Worm (Caenorhabditis elegans) whole organism, L4 larva: ENCODE results near the gene ndub-3.

Source experiments
- F44E2.7 ChIP-seq: fragments of 200-800 bp; sonication (Bioruptor generic); IDR thresholded peaks from 2 replicates; pipeline ENCODE4 v2.1.2; 2022; ENCODE audit warnings: missing genetic modification characterization, missing compliant biosample characterization
- F49E8.2 ChIP-seq: sonication (generic microtip); optimal IDR thresholded peaks from 2 replicates; lab custom pipeline; 2016; ENCODE audit warnings: missing compliant biosample characterization, mild to moderate bottlenecking, missing genetic modification characterization, borderline replicate concordance
- T20F7.1 ChIP-seq: fragments of 200-800 bp; sonication (Bioruptor generic); optimal IDR thresholded peaks from 2 replicates; lab custom pipeline; 2018; ENCODE audit warnings: mild to moderate bottlenecking, missing genetic modification characterization, missing compliant biosample characterization
- T26A8.4 ChIP-seq: fragments of 200-800 bp; sonication (Bioruptor generic); IDR thresholded peaks from 2 replicates; pipeline ENCODE4 v1.3.6; 2022; ENCODE audit warnings: missing genetic modification characterization, missing compliant biosample characterization
- Y105C5A.15 ChIP-seq: fragments of 200-800 bp; sonication (Bioruptor generic); IDR thresholded peaks from 2 replicates; pipeline ENCODE4 v1.3.6; 2022; ENCODE audit warnings: missing genetic modification characterization, missing compliant biosample characterization
- aha-1 ChIP-seq: fragments of 150-350 bp; peaks from one replicate; lab custom pipeline; 2014; ENCODE audit warnings: missing biosample characterization, missing genetic modification characterization
- arid-1 ChIP-seq: fragments of 200-800 bp; sonication (Bioruptor generic); conservative IDR thresholded peaks from 2 replicates; pipeline ENCODE4 v1.3.6; 2022; ENCODE audit warnings: missing genetic modification reagents, missing genetic modification characterization, missing compliant biosample characterization
- ceh-20 ChIP-seq: fragments of 200-800 bp; sonication (Bioruptor generic); IDR thresholded peaks from 2 replicates; pipeline ENCODE4 v1.3.6; 2022; ENCODE audit warnings: missing genetic modification reagents, missing genetic modification characterization, missing compliant biosample characterization
- ceh-62 ChIP-seq: sonication (generic microtip); optimal IDR thresholded peaks from 2 replicates; lab custom pipeline; 2017; ENCODE audit warnings: missing biosample characterization, missing genetic modification characterization
- cey-2 ChIP-seq: sonication (generic microtip); optimal IDR thresholded peaks from 3 replicates; lab custom pipeline; 2017; ENCODE audit warnings: missing genetic modification characterization, mild to moderate bottlenecking, missing compliant biosample characterization, antibody characterized with exemption, borderline replicate concordance; ENCODE audit not compliant: insufficient read depth
- ctbp-1 ChIP-seq: fragments of 200-800 bp; sonication (Bioruptor generic); IDR thresholded peaks from 2 replicates; pipeline ENCODE4 v1.3.6; 2022; ENCODE audit warnings: missing genetic modification reagents, missing genetic modification characterization, missing compliant biosample characterization
- daf-12 ChIP-seq: fragments of 150-350 bp; optimal IDR thresholded peaks from 2 replicates; lab custom pipeline; 2014; ENCODE audit warnings: missing biosample characterization, missing genetic modification reagents, missing genetic modification characterization
- daf-16 ChIP-seq, 3 experiments: sonication (generic microtip); optimal IDR thresholded peaks; 2 replicates each; lab custom pipeline; 2016 to 2017; ENCODE audit warnings: missing genetic modification characterization in 3 of 3, missing genetic modification reagents in 3 of 3, mild to moderate bottlenecking in 2 of 3, missing compliant biosample characterization in 2 of 3, missing biosample characterization in 1 of 3, moderate library complexity in 1 of 3
- daf-19 ChIP-seq: fragments of 200-800 bp; sonication (Bioruptor generic); conservative IDR thresholded peaks from 2 replicates; pipeline ENCODE4 v1.3.6; 2022; ENCODE audit warnings: missing genetic modification characterization, missing compliant biosample characterization
- dmd-6 ChIP-seq: fragments of 200-800 bp; sonication (Bioruptor generic); IDR thresholded peaks from 2 replicates; pipeline ENCODE4 v1.3.6; 2022; ENCODE audit warnings: missing genetic modification reagents, missing genetic modification characterization, missing compliant biosample characterization
- dpl-1 ChIP-seq: fragments of 150-350 bp; optimal IDR thresholded peaks from 2 replicates; lab custom pipeline; 2014; ENCODE audit warnings: missing biosample characterization, missing genetic modification reagents, missing genetic modification characterization
- egl-27 ChIP-seq: sonication (generic microtip); optimal IDR thresholded peaks from 3 replicates; lab custom pipeline; 2017; ENCODE audit warnings: missing biosample characterization, missing genetic modification reagents, missing genetic modification characterization
- egl-43 ChIP-seq: fragments of 200-800 bp; sonication (Bioruptor generic); IDR thresholded peaks from 2 replicates; pipeline ENCODE4 v1.3.6; 2022; ENCODE audit warnings: missing genetic modification reagents, missing genetic modification characterization, missing compliant biosample characterization
- fos-1 ChIP-seq: fragments of 150-350 bp; optimal IDR thresholded peaks from 2 replicates; lab custom pipeline; 2014; ENCODE audit warnings: missing biosample characterization, missing genetic modification characterization
- hif-1 ChIP-seq, 2 experiments: sonication (generic microtip); optimal IDR thresholded peaks; 2 replicates each; lab custom pipeline; 2016 to 2017; ENCODE audit warnings: missing compliant biosample characterization in 2 of 2, missing genetic modification characterization in 2 of 2, missing genetic modification reagents in 2 of 2, missing genotype in 2 of 2, mild to moderate bottlenecking in 1 of 2
- hlh-30 ChIP-seq: sonication (generic microtip); optimal IDR thresholded peaks from 2 replicates; lab custom pipeline; 2017; ENCODE audit warnings: antibody characterized with exemption, mild to moderate bottlenecking, missing genetic modification characterization, missing compliant biosample characterization; ENCODE audit not compliant: insufficient read depth
- jun-1 ChIP-seq: fragments of 150-350 bp; optimal IDR thresholded peaks from 2 replicates; lab custom pipeline; 2014; ENCODE audit warnings: missing biosample characterization, missing genetic modification reagents, missing genetic modification characterization
- lin-38 ChIP-seq: fragments of 200-800 bp; sonication (Bioruptor generic); IDR thresholded peaks from 2 replicates; pipeline ENCODE4 v1.3.6; 2022; ENCODE audit warnings: missing genetic modification reagents, missing genetic modification characterization, missing compliant biosample characterization
- mdt-29 ChIP-seq: fragments of 200-800 bp; sonication (Bioruptor generic); IDR thresholded peaks from 2 replicates; pipeline ENCODE4 v1.3.6; 2022; ENCODE audit warnings: missing genetic modification reagents, missing genetic modification characterization, missing compliant biosample characterization
- nhr-10 ChIP-seq: fragments of 150-350 bp; optimal IDR thresholded peaks from 2 replicates; lab custom pipeline; 2014; ENCODE audit warnings: missing biosample characterization, missing genetic modification characterization
- nhr-102 ChIP-seq: sonication (generic microtip); optimal IDR thresholded peaks from 2 replicates; lab custom pipeline; 2016; ENCODE audit warnings: mild to moderate bottlenecking, missing genetic modification characterization, moderate library complexity, missing compliant biosample characterization
- nhr-11 ChIP-seq: fragments of 150-350 bp; optimal IDR thresholded peaks from 2 replicates; lab custom pipeline; 2014; ENCODE audit warnings: missing biosample characterization, missing genetic modification characterization
- nhr-111 ChIP-seq: fragments of 200-800 bp; sonication (Bioruptor generic); optimal IDR thresholded peaks from 2 replicates; lab custom pipeline; 2018; ENCODE audit warnings: mild to moderate bottlenecking, missing genetic modification characterization, missing compliant biosample characterization
- nhr-28 ChIP-seq: fragments of 150-350 bp; optimal IDR thresholded peaks from 2 replicates; lab custom pipeline; 2014; ENCODE audit warnings: missing biosample characterization, missing genetic modification characterization
- nhr-41 ChIP-seq: fragments of 200-800 bp; sonication (Bioruptor generic); IDR thresholded peaks from 2 replicates; pipeline ENCODE4 v1.3.6; 2022; ENCODE audit warnings: missing genetic modification reagents, missing genetic modification characterization, missing compliant biosample characterization
- nhr-76 ChIP-seq: fragments of 150-350 bp; optimal IDR thresholded peaks from 2 replicates; lab custom pipeline; 2014; ENCODE audit warnings: missing biosample characterization, missing genetic modification characterization
- pha-4 ChIP-seq, 2 experiments: fragments of 150-350 bp in 1 of 2; fragments of 200-800 bp in 1 of 2; sonication (Bioruptor generic) in 1 of 2; IDR thresholded peaks in 1 of 2; optimal IDR thresholded peaks in 1 of 2; 2 replicates each; pipeline versions ENCODE4 v1.3.6 to Lab custom; 2014 to 2022; ENCODE audit warnings: missing genetic modification characterization in 2 of 2, missing genetic modification reagents in 2 of 2, missing biosample characterization in 1 of 2, missing compliant biosample characterization in 1 of 2
- pqm-1 ChIP-seq: sonication (generic microtip); optimal IDR thresholded peaks from 2 replicates; lab custom pipeline; 2017; ENCODE audit warnings: missing biosample characterization, missing genetic modification characterization
- set-16 ChIP-seq: fragments of 200-800 bp; sonication (Bioruptor generic); IDR thresholded peaks from 2 replicates; pipeline ENCODE4 v1.3.6; 2022; ENCODE audit warnings: missing genetic modification reagents, missing genetic modification characterization, missing compliant biosample characterization
- skn-1 ChIP-seq: fragments of 150-350 bp; optimal IDR thresholded peaks from 2 replicates; lab custom pipeline; 2014; ENCODE audit warnings: missing biosample characterization, missing genetic modification characterization
- spr-1 ChIP-seq: sonication (generic microtip); optimal IDR thresholded peaks from 2 replicates; lab custom pipeline; 2016; ENCODE audit warnings: mild to moderate bottlenecking, missing genetic modification characterization, missing compliant biosample characterization
- tag-97 ChIP-seq: fragments of 200-800 bp; sonication (Bioruptor generic); IDR thresholded peaks from 2 replicates; pipeline ENCODE4 v1.3.6; 2022; ENCODE audit warnings: missing genetic modification characterization, missing compliant biosample characterization
- tra-1 ChIP-seq: fragments of 200-800 bp; sonication (Bioruptor generic); IDR thresholded peaks from 2 replicates; pipeline ENCODE4 v1.3.6; 2022; ENCODE audit warnings: missing genetic modification reagents, missing genetic modification characterization, missing compliant biosample characterization
- zip-2 ChIP-seq: fragments of 150-350 bp; optimal IDR thresholded peaks from 2 replicates; lab custom pipeline; 2014; ENCODE audit warnings: missing biosample characterization, missing genetic modification characterization
- ztf-7 ChIP-seq: fragments of 150-350 bp; optimal IDR thresholded peaks from 2 replicates; lab custom pipeline; 2014; ENCODE audit warnings: missing biosample characterization, missing genetic modification characterization

Gene ndub-3

DNA sequence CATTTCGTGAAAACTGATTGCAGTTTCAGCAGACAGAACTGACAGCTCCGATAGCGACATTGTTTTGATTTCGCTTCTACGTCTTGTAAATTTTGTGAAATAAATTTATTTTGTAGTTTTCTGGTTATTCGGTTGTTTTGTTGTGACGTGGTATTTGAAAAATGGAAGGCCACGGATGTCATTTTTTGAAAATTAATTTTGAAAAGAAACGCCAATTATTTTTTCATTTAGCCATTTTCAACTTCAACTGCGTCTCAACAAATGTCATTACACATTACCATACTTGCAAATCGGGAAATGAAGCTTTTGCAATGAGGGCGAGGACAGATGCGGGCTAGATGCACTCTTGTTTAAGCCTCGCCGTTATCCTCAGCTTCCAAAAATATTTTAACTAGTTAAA is 23.3 kb upstream of the ndub-3 start, which contains the start of gene C18E9.8:
TSS of gene C18E9.8 (minus strand) at position 101 of the 400 bp plus-strand sequence.
- no peak for TF ChIP-seq F49E8.2
- TF ChIP-seq nhr-102 (tag; lab: Kevin White, UChicago): peak; percentile 21
- TF ChIP-seq spr-1 (tag; lab: Kevin White, UChicago): no peak
- peak; percentile 79 for TF ChIP-seq aha-1 (tag; lab: Kevin White, UChicago)

DNA sequence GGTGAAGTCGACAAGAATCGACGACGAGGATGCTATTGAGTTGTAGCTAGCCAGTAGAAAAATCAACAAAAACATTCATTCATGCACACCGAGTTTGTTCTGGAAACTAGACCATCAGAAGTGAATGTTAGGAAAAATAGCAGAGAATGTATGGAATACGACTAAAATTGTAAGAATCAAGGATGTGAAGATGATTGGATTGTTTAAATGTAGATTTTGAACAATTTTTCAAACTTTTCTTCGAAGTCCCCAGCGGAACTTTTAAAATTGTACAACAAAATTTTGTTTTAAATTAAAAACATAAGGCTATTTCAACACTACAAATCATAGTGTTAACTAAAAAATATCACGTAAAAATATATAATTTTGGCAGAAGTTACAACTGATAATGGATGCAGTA is 18.0 kb upstream of the ndub-3 start, which contains the start of gene C18E9.7:
TSS of gene C18E9.7 (minus strand) at position 101 of the 400 bp plus-strand sequence.
- no peak for TF ChIP-seq Y105C5A.15 (GFP tag; lab: Robert Waterston, UW)
- no peak for TF ChIP-seq set-16 (GFP tag; lab: Robert Waterston, UW)
- TF ChIP-seq, all 104 proteins: peak for 0

DNA sequence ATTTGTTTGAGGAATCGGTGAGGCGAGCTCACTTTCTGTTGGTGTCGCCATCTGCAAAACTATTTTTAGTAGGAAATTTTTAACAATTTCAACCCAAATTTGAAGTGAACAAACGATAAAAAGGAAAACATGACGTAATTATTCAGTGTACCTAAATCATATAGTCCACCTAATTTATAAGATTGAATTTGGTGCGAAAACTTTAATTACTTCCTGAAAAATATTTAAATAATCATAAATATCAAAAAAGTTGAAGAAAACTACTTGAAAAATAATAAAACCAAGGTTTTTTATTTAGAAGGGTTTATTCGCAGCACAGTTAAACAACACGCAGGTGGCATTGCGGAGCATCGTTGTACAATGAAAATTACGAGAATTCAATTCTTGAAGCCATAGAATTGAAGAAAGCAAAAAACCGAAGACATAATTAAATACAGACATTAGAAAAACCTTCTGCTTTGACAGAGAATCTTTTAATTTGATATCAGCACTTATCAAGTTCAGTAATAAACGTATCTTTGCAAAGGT is 8.9 kb upstream of the ndub-3 start, which contains the start of gene tomm-40:
TSS of gene tomm-40 (minus strand) at position 51 of the 528 bp plus-strand sequence.
- no peak for TF ChIP-seq tra-1 (GFP tag; lab: Robert Waterston, UW)
- TF ChIP-seq dpl-1 (GFP tag; lab: Kevin White, UChicago): peak; percentile 44
- peak; percentile 94 for TF ChIP-seq T20F7.1 (GFP tag; lab: Kevin White, UChicago)

DNA sequence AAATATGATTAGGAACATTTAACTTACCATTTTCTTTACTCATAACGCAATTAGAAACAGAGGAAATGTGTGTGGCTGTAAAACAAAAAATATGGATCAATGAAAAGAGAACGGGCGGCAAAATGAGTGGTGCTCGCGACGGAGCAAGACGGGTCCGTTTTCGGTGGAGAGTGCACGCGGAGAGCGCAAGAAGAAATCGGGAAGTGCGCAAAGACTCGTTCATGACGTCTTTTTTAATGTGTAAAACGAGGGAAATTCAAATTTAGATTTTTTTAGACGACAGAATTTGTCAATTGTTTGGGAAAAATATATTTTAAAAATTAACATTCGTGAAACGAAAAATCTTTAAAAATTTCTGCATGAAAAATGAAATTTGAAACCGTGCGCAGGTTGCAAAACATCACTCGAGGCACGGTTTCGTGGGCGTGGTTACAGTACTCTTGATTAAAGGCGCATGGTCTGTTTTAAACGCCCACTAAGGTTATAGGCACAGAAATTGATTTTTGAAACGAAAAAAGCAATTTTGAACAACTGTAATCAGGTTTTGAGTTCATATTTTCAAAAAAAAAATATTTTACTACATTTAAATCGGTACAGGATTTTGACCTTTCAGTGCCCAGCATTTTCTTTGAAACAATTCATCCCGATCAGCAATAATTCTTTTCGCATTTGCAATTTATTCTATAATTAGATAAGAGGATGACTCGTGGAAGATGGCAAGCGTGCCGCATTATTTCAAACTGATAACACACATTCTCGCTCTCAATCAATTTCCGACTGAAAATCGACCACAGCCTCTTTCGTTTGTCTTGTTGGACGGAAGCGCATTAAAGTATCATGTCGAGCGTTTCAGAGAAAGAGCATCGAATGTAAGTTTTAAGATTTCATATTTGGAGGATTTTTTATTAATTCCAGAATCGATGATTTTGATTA is 4.8 kb upstream of the ndub-3 start, which contains the start of the genes szy-20 and C18E9.5:
TSS of gene szy-20 (minus strand) at position 83 of the 933 bp plus-strand sequence.
TSS of gene C18E9.5 (plus strand) at position 730 of the 933 bp plus-strand sequence.
- TF ChIP-seq nhr-28: peak; percentile 20
- TF ChIP-seq ctbp-1 (GFP tag; lab: Robert Waterston, UW): peak; percentile 52; the same call in 1 of the 2 replicates
- TF ChIP-seq zip-2 (tag; lab: Kevin White, UChicago): no peak
- peak; percentile 56; the same call in 1 of the 2 replicates for TF ChIP-seq arid-1 (GFP tag; lab: Robert Waterston, UW)
- TF ChIP-seq set-16 (GFP tag; lab: Robert Waterston, UW): peak; percentile 40; the same call in 1 of the 2 replicates
- TF ChIP-seq nhr-111 (GFP tag; lab: Kevin White, UChicago): no peak
- TF ChIP-seq T26A8.4 (GFP tag; lab: Robert Waterston, UW): peak; percentile 61; the same call in 1 of the 2 replicates
- no peak for TF ChIP-seq nhr-41
- no peak for TF ChIP-seq fos-1 (tag; lab: Kevin White, UChicago)
- no peak for TF ChIP-seq ztf-7 (tag; lab: Kevin White, UChicago)
- no peak for TF ChIP-seq ceh-62 (tag; lab: Kevin White, UChicago)
- TF ChIP-seq dmd-6 (GFP tag; lab: Robert Waterston, UW): peak; percentile 65
- no peak for TF ChIP-seq F44E2.7
- peak in 1 of 2 experiments; percentile 60 for TF ChIP-seq hif-1 (tag; optimal IDR thresholded peaks at IDR 0.05; lab: Kevin White, UChicago)
- no peak for TF ChIP-seq nhr-76 (tag; lab: Kevin White, UChicago)
- peak; percentile 61 for TF ChIP-seq pha-4 (GFP tag; IDR thresholded peaks at IDR 0.05; lab: Robert Waterston, UW)
- TF ChIP-seq pha-4 (tag; optimal IDR thresholded peaks at IDR 0.05; lab: Kevin White, UChicago): no peak
- peak; percentile 75 for TF ChIP-seq lin-38 (GFP tag; lab: Robert Waterston, UW)
- TF ChIP-seq egl-27 (tag; lab: Kevin White, UChicago): no peak
- no peak for TF ChIP-seq cey-2 (tag; lab: Kevin White, UChicago)
- TF ChIP-seq skn-1 (tag; lab: Kevin White, UChicago): no peak
- peak; percentile 48; the same call in 1 of the 2 replicates for TF ChIP-seq ceh-20 (GFP tag; lab: Robert Waterston, UW)
- TF ChIP-seq nhr-10 (tag; lab: Kevin White, UChicago): no peak
- peak; percentile 32 for TF ChIP-seq F49E8.2
- TF ChIP-seq dpl-1 (GFP tag; lab: Kevin White, UChicago): peak; percentile 96
- TF ChIP-seq tag-97 (GFP tag; lab: Robert Waterston, UW): no peak
- TF ChIP-seq daf-12 (tag; lab: Kevin White, UChicago): no peak
- TF ChIP-seq hlh-30 (tag; lab: Kevin White, UChicago): peak; percentile 75
- TF ChIP-seq jun-1 (tag; lab: Kevin White, UChicago): no peak
- TF ChIP-seq daf-19 (GFP tag; lab: Robert Waterston, UW): no peak
- peak; percentile 89 for TF ChIP-seq pqm-1 (tag; lab: Kevin White, UChicago)
- TF ChIP-seq mdt-29 (GFP tag; lab: Robert Waterston, UW): no peak
- peak; percentile 41 for TF ChIP-seq nhr-11
- peak in 1 of 2 experiments; percentile 58 for TF ChIP-seq daf-16 (GFP tag; optimal IDR thresholded peaks at IDR 0.05; lab: Kevin White, UChicago)
- TF ChIP-seq daf-16 (tag; optimal IDR thresholded peaks at IDR 0.05; lab: Kevin White, UChicago): peak; percentile 11
- peak; percentile 68 for TF ChIP-seq egl-43 (GFP tag; lab: Robert Waterston, UW)
